Fruit fly (Drosophila melanogaster) whole organism, embryonic: ENCODE measurements around the gene oxt.
A peak's percentile ranks its signal among the peaks of the same experiment; 100 is the strongest.

Experiments used
- Abd-B ChIP-seq: fragments of 200-800 bp; sonication (Bioruptor generic); optimal IDR thresholded peaks from 2 replicates; lab custom pipeline; 2018; ENCODE audit warnings: missing biosample characterization, mild to moderate bottlenecking, missing genetic modification characterization, moderate library complexity
- CG10565 ChIP-seq: fragments of 200-800 bp; sonication (Bioruptor generic); optimal IDR thresholded peaks from 3 replicates; lab custom pipeline; 2016; ENCODE audit warnings: missing biosample characterization, mild to moderate bottlenecking, missing genetic modification characterization
- CG11247 ChIP-seq: fragments of 200-800 bp; sonication (Bioruptor generic); IDR thresholded peaks from 2 replicates; pipeline ENCODE4 v1.3.6; 2022; ENCODE audit warnings: missing biosample characterization, missing genetic modification characterization
- CG12104 ChIP-seq: fragments of 200-800 bp; sonication (Bioruptor generic); optimal IDR thresholded peaks from 3 replicates; lab custom pipeline; 2016; ENCODE audit warnings: missing biosample characterization, missing genetic modification characterization
- CG1233 ChIP-seq: fragments of 200-800 bp; sonication (Bioruptor generic); optimal IDR thresholded peaks from 4 replicates; lab custom pipeline; 2018; ENCODE audit warnings: missing biosample characterization, mild to moderate bottlenecking, missing genetic modification characterization
- CG13123 ChIP-seq: fragments of 200-800 bp; sonication (Bioruptor generic); optimal IDR thresholded peaks from 2 replicates; lab custom pipeline; 2016; ENCODE audit warnings: missing biosample characterization, missing genetic modification characterization
- CG13287 ChIP-seq: fragments of 200-800 bp; sonication (Bioruptor generic); IDR thresholded peaks from 2 replicates; pipeline ENCODE4 v1.3.6; 2022; ENCODE audit warnings: missing biosample characterization, missing genetic modification characterization; ENCODE audit not compliant: partially characterized antibody
- CG15073 ChIP-seq: fragments of 200-800 bp; sonication (Bioruptor generic); optimal IDR thresholded peaks from 2 replicates; lab custom pipeline; 2016; ENCODE audit warnings: missing biosample characterization, missing genetic modification characterization
- CG18599 ChIP-seq: fragments of 200-800 bp; sonication (Bioruptor generic); optimal IDR thresholded peaks from 3 replicates; lab custom pipeline; 2017; ENCODE audit warnings: missing biosample characterization, missing genetic modification characterization, mild to moderate bottlenecking, moderate library complexity, missing genetic modification reagents
- CG2889 ChIP-seq: fragments of 200-800 bp; sonication (Bioruptor generic); IDR thresholded peaks from 3 replicates; pipeline ENCODE4 v1.3.6; 2022; ENCODE audit warnings: missing biosample characterization, missing genetic modification characterization
- CG30403 ChIP-seq: fragments of 200-800 bp; sonication (Bioruptor generic); optimal IDR thresholded peaks from 3 replicates; lab custom pipeline; 2016; ENCODE audit warnings: missing biosample characterization, missing genetic modification characterization
- CG31441 ChIP-seq: fragments of 200-800 bp; sonication (Bioruptor generic); IDR thresholded peaks from 2 replicates; pipeline ENCODE4 v1.3.6; 2022; ENCODE audit warnings: missing biosample characterization, missing genetic modification characterization
- CG32767 ChIP-seq: fragments of 200-800 bp; sonication (Bioruptor generic); IDR thresholded peaks from 2 replicates; pipeline ENCODE4 v1.3.6; 2022; ENCODE audit warnings: missing biosample characterization, missing genetic modification characterization
- CG34422 ChIP-seq: fragments of 200-800 bp; sonication (Bioruptor generic); IDR thresholded peaks from 3 replicates; pipeline ENCODE4 v1.3.6; 2022; ENCODE audit warnings: missing biosample characterization, missing genetic modification characterization
- CG7839 ChIP-seq: fragments of 200-800 bp; sonication (Bioruptor generic); optimal IDR thresholded peaks from 3 replicates; lab custom pipeline; 2018; ENCODE audit warnings: missing biosample characterization, mild to moderate bottlenecking, missing genetic modification characterization, moderate library complexity
- CoRest ChIP-seq: fragments of 200-800 bp; sonication (Bioruptor generic); optimal IDR thresholded peaks from 3 replicates; lab custom pipeline; 2018; ENCODE audit warnings: missing biosample characterization, mild to moderate bottlenecking, missing genetic modification characterization, moderate library complexity
- Dref ChIP-seq: fragments of 200-800 bp; sonication (Bioruptor generic); IDR thresholded peaks from 2 replicates; pipeline ENCODE4 v1.3.6; 2022; ENCODE audit warnings: missing biosample characterization, missing genetic modification characterization
- HmgD ChIP-seq: fragments of 200-800 bp; sonication (Bioruptor generic); optimal IDR thresholded peaks from 3 replicates; lab custom pipeline; 2016; ENCODE audit warnings: missing biosample characterization, missing genetic modification characterization
- Hr78 ChIP-seq, 2 experiments: fragments of 200-800 bp in 1 of 2; fragments of >200 bp in 1 of 2; sonication (Bioruptor generic) in 1 of 2; optimal IDR thresholded peaks; 2 replicates each; lab custom pipeline; 2017 to 2019; ENCODE audit warnings: missing biosample characterization in 2 of 2, missing genetic modification characterization in 2 of 2, mild to moderate bottlenecking in 1 of 2, moderate library complexity in 1 of 2
- Kr ChIP-seq: fragments of 200-800 bp; sonication (Bioruptor generic); optimal IDR thresholded peaks from 2 replicates; lab custom pipeline; 2017; ENCODE audit warnings: missing biosample characterization, mild to moderate bottlenecking, missing genetic modification characterization
- Med ChIP-seq: fragments of 200-800 bp; sonication (Bioruptor generic); peaks from one replicate; lab custom pipeline; 2016; ENCODE audit warnings: missing biosample characterization, missing genetic modification characterization, mild to moderate bottlenecking, inconsistent platforms, moderate library complexity
- Mes4 ChIP-seq: fragments of 200-800 bp; sonication (Bioruptor generic); optimal IDR thresholded peaks from 2 replicates; lab custom pipeline; 2016; ENCODE audit warnings: missing biosample characterization, missing genetic modification characterization
- Pdp1 ChIP-seq, 2 experiments: fragments of 200-800 bp; sonication (Bioruptor generic); optimal IDR thresholded peaks; 3 replicates each; lab custom pipeline; 2016; ENCODE audit warnings: missing biosample characterization in 2 of 2, missing genetic modification characterization in 2 of 2, mild to moderate bottlenecking in 1 of 2, moderate library complexity in 1 of 2
- Sin3A ChIP-seq: fragments of >200 bp; optimal IDR thresholded peaks from 2 replicates; lab custom pipeline; 2018
- Sox102F ChIP-seq: fragments of 200-800 bp; sonication (Bioruptor generic); optimal IDR thresholded peaks from 2 replicates; lab custom pipeline; 2018; ENCODE audit warnings: missing biosample characterization, mild to moderate bottlenecking, missing genetic modification characterization, moderate library complexity
- Stat92E ChIP-seq, 3 experiments: fragments of >200 bp in 2 of 3; fragments of 200-800 bp in 1 of 3; sonication (Bioruptor generic) in 1 of 3; optimal IDR thresholded peaks; 2 replicates each; lab custom pipeline; 2017 to 2019; ENCODE audit warnings: missing biosample characterization in 3 of 3, missing genetic modification characterization in 3 of 3, mild to moderate bottlenecking in 1 of 3, moderate library complexity in 1 of 3
- Vsx1 ChIP-seq: fragments of 200-800 bp; sonication (Bioruptor generic); optimal IDR thresholded peaks from 2 replicates; lab custom pipeline; 2017; ENCODE audit warnings: missing biosample characterization, mild to moderate bottlenecking, missing genetic modification characterization, missing genetic modification reagents
- al ChIP-seq: fragments of 200-800 bp; sonication (Bioruptor generic); IDR thresholded peaks from 2 replicates; pipeline ENCODE4 v1.3.6; 2022; ENCODE audit warnings: missing biosample characterization, missing genetic modification characterization
- ash1 ChIP-seq: fragments of 200-800 bp; sonication (Bioruptor generic); optimal IDR thresholded peaks from 2 replicates; lab custom pipeline; 2018; ENCODE audit warnings: missing biosample characterization, mild to moderate bottlenecking, missing genetic modification characterization
- dpn ChIP-seq, 2 experiments: fragments of 200-800 bp; sonication (Bioruptor generic); optimal IDR thresholded peaks; 3 replicates each; lab custom pipeline; 2016; ENCODE audit warnings: missing biosample characterization in 2 of 2, missing genetic modification characterization in 2 of 2
- ewg ChIP-seq: fragments of 200-800 bp; sonication (Bioruptor generic); optimal IDR thresholded peaks from 3 replicates; lab custom pipeline; 2017; ENCODE audit warnings: mild to moderate bottlenecking, missing biosample characterization, missing genetic modification reagents, missing genetic modification characterization
- fru ChIP-seq: fragments of >200 bp; optimal IDR thresholded peaks from 2 replicates; lab custom pipeline; 2017
- gcm ChIP-seq: fragments of 200-800 bp; sonication (Bioruptor generic); optimal IDR thresholded peaks from 2 replicates; lab custom pipeline; 2019; ENCODE audit warnings: missing biosample characterization, mild to moderate bottlenecking, missing genetic modification characterization, moderate library complexity
- gsb ChIP-seq: fragments of 200-800 bp; sonication (Bioruptor generic); IDR thresholded peaks from 2 replicates; pipeline ENCODE4 v1.3.6; 2022; ENCODE audit warnings: missing biosample characterization, missing genetic modification characterization
- insv ChIP-seq, 2 experiments: fragments of 200-800 bp; sonication (Bioruptor generic); optimal IDR thresholded peaks; 3 replicates each; lab custom pipeline; 2016 to 2018; ENCODE audit warnings: missing biosample characterization in 2 of 2, missing genetic modification characterization in 2 of 2
- inv ChIP-seq: fragments of 200-800 bp; sonication (Bioruptor generic); IDR thresholded peaks from 2 replicates; pipeline ENCODE4 v1.3.6; 2022; ENCODE audit warnings: missing biosample characterization, missing genetic modification characterization; ENCODE audit not compliant: partially characterized antibody
- pan ChIP-seq, 4 experiments: fragments of >200 bp in 3 of 4; fragments of 200-800 bp in 1 of 4; sonication (Bioruptor generic) in 1 of 4; optimal IDR thresholded peaks in 3 of 4; IDR thresholded peaks in 1 of 4; 2 replicates each; pipeline versions ENCODE4 v1.3.6 to Lab custom; 2017 to 2022; ENCODE audit warnings: missing biosample characterization in 2 of 4, missing genetic modification characterization in 2 of 4, mixed read lengths in 1 of 4
- prd ChIP-seq, 3 experiments: fragments of >200 bp in 2 of 3; fragments of 200-800 bp in 1 of 3; sonication (Bioruptor generic) in 1 of 3; optimal IDR thresholded peaks in 2 of 3; IDR thresholded peaks in 1 of 3; 2 replicates in 2 of 3; 3 replicates in 1 of 3; pipeline versions ENCODE4 v1.3.6 to Lab custom; 2017 to 2022; ENCODE audit warnings: missing biosample characterization in 1 of 3, missing genetic modification characterization in 1 of 3
- pros ChIP-seq: fragments of 200-800 bp; sonication (Bioruptor generic); optimal IDR thresholded peaks from 3 replicates; lab custom pipeline; 2019; ENCODE audit warnings: missing biosample characterization, mild to moderate bottlenecking, missing genetic modification characterization, moderate library complexity
- rib ChIP-seq: fragments of 200-800 bp; sonication (Bioruptor generic); IDR thresholded peaks from 2 replicates; pipeline ENCODE4 v1.3.6; 2022; ENCODE audit warnings: missing biosample characterization, missing genetic modification characterization
- ro ChIP-seq: fragments of 200-800 bp; sonication (Bioruptor generic); IDR thresholded peaks from 2 replicates; pipeline ENCODE4 v1.3.6; 2022; ENCODE audit warnings: missing biosample characterization, missing genetic modification characterization
- run ChIP-seq: fragments of 200-800 bp; sonication (Bioruptor generic); optimal IDR thresholded peaks from 3 replicates; lab custom pipeline; 2018; ENCODE audit warnings: missing biosample characterization, mild to moderate bottlenecking, missing genetic modification characterization
- sc ChIP-seq, 3 experiments: fragments of >200 bp in 2 of 3; fragments of 200-800 bp in 1 of 3; sonication (Bioruptor generic) in 1 of 3; optimal IDR thresholded peaks; 2 replicates in 2 of 3; 3 replicates in 1 of 3; lab custom pipeline; 2017; ENCODE audit warnings: mild to moderate bottlenecking in 1 of 3, missing biosample characterization in 1 of 3, missing genetic modification characterization in 1 of 3, missing genetic modification reagents in 1 of 3
- slou ChIP-seq: fragments of 200-800 bp; sonication (Bioruptor generic); optimal IDR thresholded peaks from 3 replicates; lab custom pipeline; 2016; ENCODE audit warnings: missing biosample characterization, missing genetic modification characterization
- sob ChIP-seq: fragments of 200-800 bp; sonication (Bioruptor generic); IDR thresholded peaks from 2 replicates; pipeline ENCODE4 v1.3.6; 2022; ENCODE audit warnings: missing biosample characterization, missing genetic modification characterization
- tio ChIP-seq: fragments of 200-800 bp; sonication (Bioruptor generic); optimal IDR thresholded peaks from 2 replicates; lab custom pipeline; 2017; ENCODE audit warnings: missing biosample characterization, missing genetic modification characterization, inconsistent platforms
- unc-4 ChIP-seq: fragments of 200-800 bp; sonication (Bioruptor generic); IDR thresholded peaks from 2 replicates; pipeline ENCODE4 v1.3.6; 2022; ENCODE audit warnings: missing biosample characterization, missing genetic modification characterization; ENCODE audit not compliant: partially characterized antibody
- zf30C ChIP-seq: fragments of 200-800 bp; sonication (Bioruptor generic); optimal IDR thresholded peaks from 3 replicates; lab custom pipeline; 2018; ENCODE audit warnings: missing biosample characterization, mild to moderate bottlenecking, missing genetic modification characterization

Gene oxt

dm6 chr3L:2257412-2257862 is 5.0 kb downstream of the oxt start, which contains the start of the genes CG1275 and Elp5 (continued):
- peak; percentile 100 for TF ChIP-seq CG11247
- peak; percentile 40 for TF ChIP-seq pros (GFP tag; lab: Kevin White, UChicago)
- TF ChIP-seq CG1233 (GFP tag; lab: Kevin White, UChicago): peak; percentile 99
- TF ChIP-seq CG31441: peak; percentile 99
- peak; percentile 97 for TF ChIP-seq slou
- TF ChIP-seq Med (GFP tag; lab: Kevin White, UChicago): peak; percentile 100
- peak; percentile 95 for TF ChIP-seq run
- TF ChIP-seq CG10565 (GFP tag; lab: Kevin White, UChicago): peak; percentile 57
- TF ChIP-seq CG13287 (GFP tag; lab: Robert Waterston, UW): peak; percentile 37; the same call in 1 of the 2 replicates
- peak; percentile 95 for TF ChIP-seq CG13123 (GFP tag; lab: Kevin White, UChicago)
- TF ChIP-seq Sin3A (lab: Kevin White, UChicago): peak; percentile 39
- peak; percentile 100 for TF ChIP-seq CG34422 (GFP tag; lab: Robert Waterston, UW)
- peak; percentile 94 for TF ChIP-seq Mes4 (GFP tag; lab: Kevin White, UChicago)
- peak; percentile 58 for TF ChIP-seq Dref (GFP tag; lab: Robert Waterston, UW)
- TF ChIP-seq al (GFP tag; lab: Robert Waterston, UW): peak; percentile 99
- TF ChIP-seq fru: no peak
- peak; percentile 95 for TF ChIP-seq ewg (GFP tag; lab: Kevin White, UChicago)
- TF ChIP-seq prd (optimal IDR thresholded peaks at IDR 0.05; lab: Kevin White, UChicago): no peak
- peak; percentile 100 for TF ChIP-seq prd (GFP tag; IDR thresholded peaks at IDR 0.05; lab: Robert Waterston, UW)
- TF ChIP-seq sob (GFP tag; lab: Robert Waterston, UW): peak; percentile 99
- peak; percentile 97 for TF ChIP-seq gcm (GFP tag; lab: Kevin White, UChicago)
- peak; percentile 98 for TF ChIP-seq CG12104 (GFP tag; lab: Kevin White, UChicago)
- peak; percentile 99 for TF ChIP-seq CG32767 (GFP tag; lab: Robert Waterston, UW)
- no peak for TF ChIP-seq sc (optimal IDR thresholded peaks at IDR 0.05; lab: Kevin White, UChicago)
- peak; percentile 95 for TF ChIP-seq sc (GFP tag; optimal IDR thresholded peaks at IDR 0.05; lab: Kevin White, UChicago)
- peak; percentile 98 for TF ChIP-seq Pdp1 (GFP tag; optimal IDR thresholded peaks at IDR 0.05; lab: Kevin White, UChicago)
- peak; percentile 84 for TF ChIP-seq CG15073 (GFP tag; lab: Kevin White, UChicago)
- peak; percentile 98 for TF ChIP-seq ro (GFP tag; lab: Robert Waterston, UW)
- TF ChIP-seq inv (GFP tag; lab: Robert Waterston, UW): peak; percentile 24; the same call in 1 of the 2 replicates
- no peak for TF ChIP-seq zf30C (GFP tag; lab: Kevin White, UChicago)
- TF ChIP-seq Hr78 (GFP tag; optimal IDR thresholded peaks at IDR 0.05; lab: Kevin White, UChicago): peak in 1 of 2 experiments; percentile 89
- TF ChIP-seq Vsx1 (GFP tag; lab: Kevin White, UChicago): peak; percentile 96
- TF ChIP-seq HmgD (GFP tag; lab: Kevin White, UChicago): peak; percentile 86
- peak in 1 of 3 experiments; percentile 81 for TF ChIP-seq Stat92E (GFP tag; optimal IDR thresholded peaks at IDR 0.05; lab: Kevin White, UChicago)
- peak; percentile 45 for TF ChIP-seq Kr (GFP tag; lab: Kevin White, UChicago)
- TF ChIP-seq gsb (GFP tag; lab: Robert Waterston, UW): peak; percentile 99
- no peak for TF ChIP-seq pan (optimal IDR thresholded peaks at IDR 0.05; lab: Kevin White, UChicago)
- peak in 1 of 2 experiments; percentile 100 for TF ChIP-seq pan (GFP tag; optimal IDR thresholded peaks at IDR 0.05 in 1 of 2, IDR thresholded peaks at IDR 0.05 in 1 of 2)
- peak; percentile 99 for TF ChIP-seq CG7839 (tag; lab: Kevin White, UChicago)
- TF ChIP-seq ash1: peak; percentile 80
- TF ChIP-seq CoRest (tag; lab: Kevin White, UChicago): peak; percentile 99
- peak; percentile 97 for TF ChIP-seq tio (GFP tag; lab: Kevin White, UChicago)
- TF ChIP-seq CG2889 (GFP tag; lab: Robert Waterston, UW): peak; percentile 99
- TF ChIP-seq unc-4 (GFP tag; lab: Robert Waterston, UW): no peak
- TF ChIP-seq insv (GFP tag; optimal IDR thresholded peaks at IDR 0.05; lab: Kevin White, UChicago): peak; percentile 16 to 76
- TF ChIP-seq CG18599 (GFP tag; lab: Kevin White, UChicago): peak; percentile 97
- TF ChIP-seq rib (GFP tag; lab: Robert Waterston, UW): peak; percentile 99
- TF ChIP-seq Sox102F (GFP tag; lab: Kevin White, UChicago): peak; percentile 99
- peak; percentile 97 to 98 for TF ChIP-seq dpn (GFP tag; optimal IDR thresholded peaks at IDR 0.05; lab: Kevin White, UChicago)
- peak; percentile 99 for TF ChIP-seq CG30403
- peak; percentile 98 for TF ChIP-seq Abd-B (GFP tag; lab: Kevin White, UChicago)
